Worm (Caenorhabditis elegans) whole organism, mixed stage, embryonic: ENCODE measurements around the gene C09G5.7.
A peak's percentile ranks its signal among the peaks of the same experiment; 100 is the strongest.

Source experiments
- M03D4.4 ChIP-seq: sonication (generic microtip); optimal IDR thresholded peaks from 2 replicates; lab custom pipeline; 2017; ENCODE audit warnings: mild to moderate bottlenecking, missing genetic modification characterization, missing compliant biosample characterization
- bed-3 ChIP-seq: fragments of 200-800 bp; sonication (Bioruptor generic); optimal IDR thresholded peaks from 3 replicates; lab custom pipeline; 2018; ENCODE audit warnings: mild to moderate bottlenecking, missing genetic modification characterization, moderate library complexity, missing compliant biosample characterization
- ceh-43 ChIP-seq: fragments of 200-800 bp; sonication (Bioruptor generic); optimal IDR thresholded peaks from 2 replicates; lab custom pipeline; 2018; ENCODE audit warnings: mild to moderate bottlenecking, missing genetic modification characterization, moderate library complexity, missing compliant biosample characterization
- ceh-83 ChIP-seq: fragments of 200-800 bp; sonication (Bioruptor generic); optimal IDR thresholded peaks from 2 replicates; lab custom pipeline; 2018; ENCODE audit warnings: mild to moderate bottlenecking, missing genetic modification characterization, missing compliant biosample characterization
- ces-1 ChIP-seq: fragments of 150-350 bp; optimal IDR thresholded peaks from 2 replicates; lab custom pipeline; 2014; ENCODE audit warnings: missing biosample characterization, missing genetic modification reagents, missing genetic modification characterization
- elt-1 ChIP-seq: sonication (generic microtip); optimal IDR thresholded peaks from 2 replicates; lab custom pipeline; 2017; ENCODE audit warnings: missing genetic modification characterization, mild to moderate bottlenecking, missing compliant biosample characterization, antibody characterized with exemption, moderate library complexity, borderline replicate concordance; ENCODE audit not compliant: insufficient read depth
- elt-3 ChIP-seq: fragments of 150-350 bp; optimal IDR thresholded peaks from 2 replicates; lab custom pipeline; 2014; ENCODE audit warnings: missing biosample characterization, missing genetic modification characterization
- flh-1 ChIP-seq: fragments of 200-800 bp; sonication (Bioruptor generic); optimal IDR thresholded peaks from 2 replicates; lab custom pipeline; 2018; ENCODE audit warnings: mild to moderate bottlenecking, missing genetic modification characterization, moderate library complexity, missing compliant biosample characterization
- ham-2 ChIP-seq: fragments of 200-800 bp; sonication (Bioruptor generic); optimal IDR thresholded peaks from 2 replicates; lab custom pipeline; 2018; ENCODE audit warnings: mild to moderate bottlenecking, missing genetic modification characterization, missing compliant biosample characterization
- hlh-1 ChIP-seq: fragments of 150-350 bp; optimal IDR thresholded peaks from 2 replicates; lab custom pipeline; 2014; ENCODE audit warnings: missing biosample characterization, missing genetic modification reagents, missing genetic modification characterization
- lin-13 ChIP-seq: fragments of 150-350 bp; optimal IDR thresholded peaks from 2 replicates; lab custom pipeline; 2014; ENCODE audit warnings: missing biosample characterization, missing genetic modification characterization
- lin-32 ChIP-seq: fragments of 200-800 bp; sonication (Bioruptor generic); optimal IDR thresholded peaks from 2 replicates; lab custom pipeline; 2018; ENCODE audit warnings: mild to moderate bottlenecking, missing genetic modification characterization, missing compliant biosample characterization
- lsy-2 ChIP-seq: fragments of 150-350 bp; optimal IDR thresholded peaks from 2 replicates; lab custom pipeline; 2014; ENCODE audit warnings: missing biosample characterization, missing genetic modification characterization
- mab-5 ChIP-seq: fragments of 150-350 bp; optimal IDR thresholded peaks from 2 replicates; lab custom pipeline; 2014; ENCODE audit warnings: missing biosample characterization, missing genetic modification characterization
- mls-2 ChIP-seq: sonication (generic microtip); optimal IDR thresholded peaks from 2 replicates; lab custom pipeline; 2016; ENCODE audit warnings: mild to moderate bottlenecking, missing genetic modification characterization, moderate library complexity, missing compliant biosample characterization
- nhr-12 ChIP-seq: fragments of 150-350 bp; optimal IDR thresholded peaks from 2 replicates; lab custom pipeline; 2014; ENCODE audit warnings: missing biosample characterization, missing genetic modification characterization
- nhr-2 ChIP-seq: fragments of 150-350 bp; optimal IDR thresholded peaks from 2 replicates; lab custom pipeline; 2014; ENCODE audit warnings: missing biosample characterization, missing genetic modification characterization
- nhr-237 ChIP-seq: fragments of 150-350 bp; optimal IDR thresholded peaks from 2 replicates; lab custom pipeline; 2014; ENCODE audit warnings: missing biosample characterization, missing genetic modification characterization
- nhr-28 ChIP-seq: fragments of 150-350 bp; optimal IDR thresholded peaks from 2 replicates; lab custom pipeline; 2014; ENCODE audit warnings: missing biosample characterization, missing genetic modification characterization
- nhr-76 ChIP-seq: sonication (generic microtip); optimal IDR thresholded peaks from 2 replicates; lab custom pipeline; 2017; ENCODE audit warnings: missing biosample characterization, missing genetic modification characterization
- pha-4 ChIP-seq: fragments of 150-350 bp; optimal IDR thresholded peaks from 2 replicates; lab custom pipeline; 2018; ENCODE audit warnings: missing biosample characterization, missing genetic modification reagents, missing genetic modification characterization
- snpc-4 ChIP-seq: fragments of 150-350 bp; optimal IDR thresholded peaks from 2 replicates; lab custom pipeline; 2014; ENCODE audit warnings: missing biosample characterization, missing genetic modification characterization
- sptf-1 ChIP-seq: sonication (generic microtip); optimal IDR thresholded peaks from 2 replicates; lab custom pipeline; 2017; ENCODE audit warnings: mild to moderate bottlenecking, missing genetic modification characterization, moderate library complexity, missing compliant biosample characterization
- unc-39 ChIP-seq: fragments of 150-350 bp; optimal IDR thresholded peaks from 2 replicates; lab custom pipeline; 2014; ENCODE audit warnings: missing biosample characterization, missing genetic modification characterization
- unc-62 ChIP-seq: fragments of 150-350 bp; optimal IDR thresholded peaks from 2 replicates; lab custom pipeline; 2014; ENCODE audit warnings: missing biosample characterization, missing genetic modification reagents, missing genetic modification characterization
- zip-8 ChIP-seq: fragments of 150-350 bp; optimal IDR thresholded peaks from 2 replicates; lab custom pipeline; 2014; ENCODE audit warnings: missing biosample characterization, missing genetic modification characterization
- ztf-11 ChIP-seq: fragments of 150-350 bp; optimal IDR thresholded peaks from 2 replicates; lab custom pipeline; 2014; ENCODE audit warnings: missing biosample characterization, missing genetic modification characterization

C09G5.7 gene

ce11 chrII:10714262-10714933 lies at the start of gene C09G5.7, which contains the start of gene dph-2:
TSS of gene C09G5.7 (plus strand) at chrII:10714883.
TSS of gene dph-2 (minus strand) at chrII:10714297.
- TF ChIP-seq nhr-12 (tag; lab: Kevin White, UChicago): no peak
- TF ChIP-seq lin-32 (GFP tag; lab: Kevin White, UChicago): no peak
- no peak for TF ChIP-seq mls-2 (tag; lab: Kevin White, UChicago)
- TF ChIP-seq, all 35 proteins: peak for 0

DNA sequence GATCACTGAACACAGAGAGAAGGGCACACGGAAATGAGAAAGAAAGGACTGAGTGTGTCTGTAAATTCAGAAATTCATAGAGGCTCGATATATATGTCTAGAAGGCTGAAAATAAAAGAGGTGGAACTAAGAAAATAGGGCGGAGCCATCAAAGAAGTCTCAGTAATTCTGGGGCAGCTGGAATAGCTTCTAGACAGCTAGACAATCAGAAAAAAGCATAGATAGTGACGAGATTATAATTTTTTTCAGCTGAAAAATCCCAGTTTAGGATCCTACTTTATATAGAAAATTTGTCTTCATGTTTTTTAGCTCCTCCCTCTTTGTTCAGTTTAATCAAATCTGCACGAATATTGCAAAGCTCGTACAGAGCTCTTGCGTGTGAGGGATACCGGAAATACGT lies 49.7 kb upstream of the C09G5.7 start, which contains the start of gene D2089.3:
D2089.3 (minus strand) TSS at position 101 of the 400 bp plus-strand sequence.
- no peak for TF ChIP-seq ceh-83 (GFP tag; lab: Kevin White, UChicago)
- TF ChIP-seq elt-3 (tag; lab: Kevin White, UChicago): no peak
- TF ChIP-seq nhr-237: no peak
- TF ChIP-seq mab-5 (tag; lab: Kevin White, UChicago): no peak
- no peak for TF ChIP-seq ztf-11 (tag; lab: Kevin White, UChicago)
- no peak for TF ChIP-seq sptf-1 (tag; lab: Kevin White, UChicago)
- TF ChIP-seq ham-2 (GFP tag; lab: Kevin White, UChicago): no peak
- no peak for TF ChIP-seq nhr-76
- TF ChIP-seq ces-1 (GFP tag; lab: Kevin White, UChicago): no peak
- TF ChIP-seq zip-8 (tag; lab: Kevin White, UChicago): no peak
- no peak for TF ChIP-seq nhr-2 (tag; lab: Kevin White, UChicago)
- no peak for TF ChIP-seq mls-2 (tag; lab: Kevin White, UChicago)
- no peak for TF ChIP-seq flh-1 (GFP tag; lab: Kevin White, UChicago)
- TF ChIP-seq lsy-2 (tag; lab: Kevin White, UChicago): no peak
- TF ChIP-seq elt-1 (tag; lab: Kevin White, UChicago): no peak

ce11 chrII:10675302-10675701 lies 39.4 kb upstream of the C09G5.7 start, which contains the start of gene ptb-1:
TSS of gene ptb-1 (plus strand) at chrII:10675602.
- no peak for TF ChIP-seq pha-4
- no peak for TF ChIP-seq nhr-2 (tag; lab: Kevin White, UChicago)
- no peak for TF ChIP-seq ceh-43 (GFP tag; lab: Kevin White, UChicago)
- no peak for TF ChIP-seq ham-2 (GFP tag; lab: Kevin White, UChicago)
- TF ChIP-seq ces-1 (GFP tag; lab: Kevin White, UChicago): no peak
- TF ChIP-seq flh-1 (GFP tag; lab: Kevin White, UChicago): no peak
- TF ChIP-seq lsy-2 (tag; lab: Kevin White, UChicago): no peak
- TF ChIP-seq lin-13 (tag; lab: Kevin White, UChicago): no peak
- no peak for TF ChIP-seq nhr-237
- no peak for TF ChIP-seq nhr-28 (tag; lab: Kevin White, UChicago)
- no peak for TF ChIP-seq nhr-76
- no peak for TF ChIP-seq bed-3
- TF ChIP-seq lin-32 (GFP tag; lab: Kevin White, UChicago): no peak
- no peak for TF ChIP-seq unc-39
- no peak for TF ChIP-seq ceh-83 (GFP tag; lab: Kevin White, UChicago)
- no peak for TF ChIP-seq unc-62
- TF ChIP-seq, all 35 proteins: peak for 0

- TF ChIP-seq nhr-2 (tag; lab: Kevin White, UChicago): no peak
- TF ChIP-seq lin-13 (tag; lab: Kevin White, UChicago): no peak
- peak; percentile 1 for TF ChIP-seq ces-1 (GFP tag; lab: Kevin White, UChicago)
- no peak for TF ChIP-seq nhr-12 (tag; lab: Kevin White, UChicago)
- TF ChIP-seq hlh-1 (tag; lab: Kevin White, UChicago): no peak
- TF ChIP-seq M03D4.4 (tag; lab: Kevin White, UChicago): no peak
- no peak for TF ChIP-seq nhr-28 (tag; lab: Kevin White, UChicago)
- TF ChIP-seq ham-2 (GFP tag; lab: Kevin White, UChicago): no peak
- no peak for TF ChIP-seq mab-5 (tag; lab: Kevin White, UChicago)
These were observed 34.6 kb upstream of the C09G5.7 start for ce11 chrII:10680130-10680529.

DNA sequence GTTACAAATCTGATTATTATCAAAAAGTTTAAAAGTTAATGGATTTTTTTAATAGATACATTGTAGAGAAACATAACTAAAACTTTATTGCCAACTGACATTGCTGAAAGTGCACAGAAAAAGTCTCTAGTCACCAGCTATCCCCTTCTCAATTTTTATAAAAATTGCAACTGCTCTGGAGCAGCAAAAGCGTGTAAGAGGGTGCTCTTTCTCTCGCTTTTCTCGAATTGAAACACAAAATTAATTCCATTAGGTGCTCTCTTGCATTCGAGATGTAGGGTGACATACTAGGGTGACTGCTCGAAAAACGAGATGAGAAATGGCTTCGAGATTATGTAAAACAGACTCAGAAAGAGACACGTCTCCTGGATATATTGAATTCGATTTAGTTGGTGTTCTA lies 34.1 kb upstream of the C09G5.7 start:
- no peak for TF ChIP-seq mab-5 (tag; lab: Kevin White, UChicago)
- peak; percentile 63 for TF ChIP-seq ces-1 (GFP tag; lab: Kevin White, UChicago)

DNA sequence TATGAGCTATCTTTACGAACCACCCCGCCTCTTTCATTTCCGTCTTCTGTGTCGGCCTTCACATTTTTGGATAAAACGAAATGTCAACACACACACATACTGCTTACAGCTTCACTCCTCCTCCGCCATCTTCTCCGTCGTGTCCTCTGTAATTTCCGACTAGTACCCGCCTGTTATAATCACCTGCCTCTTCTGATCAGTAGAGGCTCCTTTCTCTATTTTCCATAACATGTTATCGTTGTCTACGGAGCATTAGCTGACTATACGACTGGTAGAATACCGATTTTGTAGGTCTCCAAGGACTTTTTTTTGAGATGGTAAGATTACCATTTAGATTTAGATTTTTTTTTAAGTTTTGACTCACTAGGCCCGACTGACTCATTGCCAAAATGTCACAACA lies 29.7 kb upstream of the C09G5.7 start:
- no peak for TF ChIP-seq mab-5 (tag; lab: Kevin White, UChicago)
- TF ChIP-seq snpc-4: no peak
- no peak for TF ChIP-seq nhr-28 (tag; lab: Kevin White, UChicago)
- no peak for TF ChIP-seq unc-39
- TF ChIP-seq sptf-1 (tag; lab: Kevin White, UChicago): no peak
